Fruit fly (Drosophila melanogaster) whole organism, embryonic: ENCODE data around the gene CG45691.

ENCODE experiments used
- CG10462 ChIP-seq: fragments of 200-800 bp; sonication (Bioruptor generic); optimal IDR thresholded peaks from 2 replicates; lab custom pipeline; 2016; ENCODE audit warnings: missing biosample characterization, missing genetic modification characterization
- abd-A ChIP-seq: fragments of 200-800 bp; sonication (Bioruptor generic); optimal IDR thresholded peaks from 3 replicates; lab custom pipeline; 2019; ENCODE audit warnings: missing biosample characterization, mild to moderate bottlenecking, missing genetic modification characterization, moderate library complexity
- aop ChIP-seq: fragments of 200-800 bp; sonication (Bioruptor generic); IDR thresholded peaks from 2 replicates; pipeline ENCODE4 v1.3.6; 2022; ENCODE audit warnings: missing biosample characterization, missing genetic modification characterization
- nmo ChIP-seq: fragments of 200-800 bp; sonication (Bioruptor generic); optimal IDR thresholded peaks from 2 replicates; lab custom pipeline; 2018; ENCODE audit warnings: missing biosample characterization, mild to moderate bottlenecking, missing genetic modification characterization, moderate library complexity
- slbo ChIP-seq: fragments of 200-800 bp; sonication (Bioruptor generic); IDR thresholded peaks from 2 replicates; pipeline ENCODE4 v1.3.6; 2022; ENCODE audit warnings: missing biosample characterization, missing genetic modification characterization

dm6 chr2L:17285940-17286339 is 34.6 kb downstream of the CG45691 start, which contains the start of gene CG15140:
- TF ChIP-seq CG10462 (no peak), slbo (GFP tag; lab: Robert Waterston, UW) (no peak), nmo (GFP tag; lab: Kevin White, UChicago) (no peak), abd-A (tag; lab: Kevin White, UChicago) (no peak), aop (no peak)
